Fruit fly (Drosophila melanogaster) whole organism, adult: ENCODE results near the gene RecQ5.

Experiments used
- CG11617 ChIP-seq: fragments of 200-800 bp; sonication (Bioruptor generic); optimal IDR thresholded peaks from 2 replicates; lab custom pipeline; 2017; ENCODE audit warnings: mild to moderate bottlenecking, missing biosample characterization, missing genetic modification reagents, missing genetic modification characterization
- CG12768 ChIP-seq: fragments of 200-800 bp; sonication (Bioruptor generic); optimal IDR thresholded peaks from 2 replicates; lab custom pipeline; 2017; ENCODE audit warnings: missing biosample characterization, missing genetic modification characterization, mild to moderate bottlenecking, moderate library complexity, missing genetic modification reagents
- CG14711 ChIP-seq: fragments of 200-800 bp; sonication (Bioruptor generic); optimal IDR thresholded peaks from 2 replicates; lab custom pipeline; 2018; ENCODE audit warnings: missing biosample characterization, mild to moderate bottlenecking, missing genetic modification characterization, moderate library complexity
- CG1620 ChIP-seq: fragments of 200-800 bp; sonication (Bioruptor generic); optimal IDR thresholded peaks from 2 replicates; lab custom pipeline; 2016; ENCODE audit warnings: missing biosample characterization, missing genetic modification characterization
- CG33017 ChIP-seq: fragments of 200-800 bp; sonication (Bioruptor generic); optimal IDR thresholded peaks from 2 replicates; lab custom pipeline; 2018; ENCODE audit warnings: missing biosample characterization, mild to moderate bottlenecking, missing genetic modification characterization, moderate library complexity
- CG5204 ChIP-seq: fragments of 200-800 bp; sonication (Bioruptor generic); optimal IDR thresholded peaks from 2 replicates; lab custom pipeline; 2016; ENCODE audit warnings: missing biosample characterization, missing genetic modification characterization
- CG7045 ChIP-seq: fragments of 200-800 bp; sonication (Bioruptor generic); optimal IDR thresholded peaks from 2 replicates; lab custom pipeline; 2017; ENCODE audit warnings: missing biosample characterization, mild to moderate bottlenecking, missing genetic modification characterization
- CG7101 ChIP-seq: fragments of 200-800 bp; sonication (Bioruptor generic); optimal IDR thresholded peaks from 2 replicates; lab custom pipeline; 2018; ENCODE audit warnings: missing biosample characterization, mild to moderate bottlenecking, missing genetic modification characterization, moderate library complexity
- Clk ChIP-seq: fragments of 200-800 bp; sonication (Bioruptor generic); optimal IDR thresholded peaks from 2 replicates; lab custom pipeline; 2017; ENCODE audit warnings: missing biosample characterization, missing genetic modification characterization
- Crg-1 ChIP-seq: fragments of 200-800 bp; sonication (Bioruptor generic); optimal IDR thresholded peaks from 2 replicates; lab custom pipeline; 2016; ENCODE audit warnings: missing biosample characterization, missing genetic modification characterization
- Hr96 ChIP-seq: fragments of 200-800 bp; sonication (Bioruptor generic); optimal IDR thresholded peaks from 2 replicates; lab custom pipeline; 2016; ENCODE audit warnings: missing biosample characterization, missing genetic modification characterization
- Mnt ChIP-seq: fragments of 200-800 bp; sonication (Bioruptor generic); optimal IDR thresholded peaks from 2 replicates; lab custom pipeline; 2016; ENCODE audit warnings: missing biosample characterization, mild to moderate bottlenecking, missing genetic modification characterization
- bab1 ChIP-seq: fragments of 200-800 bp; sonication (Bioruptor generic); optimal IDR thresholded peaks from 3 replicates; lab custom pipeline; 2019; ENCODE audit warnings: missing biosample characterization, mild to moderate bottlenecking, missing genetic modification characterization, moderate library complexity
- cic ChIP-seq: fragments of 200-800 bp; sonication (Bioruptor generic); optimal IDR thresholded peaks from 2 replicates; lab custom pipeline; 2017; ENCODE audit warnings: missing biosample characterization, mild to moderate bottlenecking, missing genetic modification characterization, moderate library complexity
- cnc ChIP-seq, 2 experiments: fragments of >200 bp; optimal IDR thresholded peaks; 2 replicates each; lab custom pipeline; 2017
- kay ChIP-seq: fragments of 200-800 bp; sonication (Bioruptor generic); peaks from one replicate; lab custom pipeline; 2016; ENCODE audit warnings: missing biosample characterization, missing genetic modification characterization, borderline replicate concordance
- ovo ChIP-seq: fragments of 200-800 bp; sonication (Bioruptor generic); optimal IDR thresholded peaks from 2 replicates; lab custom pipeline; 2016; ENCODE audit warnings: missing biosample characterization, missing genetic modification characterization
- pad ChIP-seq: fragments of 200-800 bp; sonication (Bioruptor generic); optimal IDR thresholded peaks from 3 replicates; lab custom pipeline; 2017; ENCODE audit warnings: missing biosample characterization, missing genetic modification characterization, mild to moderate bottlenecking, moderate library complexity, missing genetic modification reagents
- tj ChIP-seq: fragments of 200-800 bp; sonication (Bioruptor generic); optimal IDR thresholded peaks from 3 replicates; lab custom pipeline; 2017; ENCODE audit warnings: missing biosample characterization, mild to moderate bottlenecking, missing genetic modification characterization, moderate library complexity
- toe ChIP-seq: fragments of 200-800 bp; sonication (Bioruptor generic); optimal IDR thresholded peaks from 2 replicates; lab custom pipeline; 2016; ENCODE audit warnings: missing biosample characterization, missing genetic modification characterization

RecQ5 gene

dm6 chr3L:14607620-14608019 lies 24.3 kb downstream of the RecQ5 start:
- peak; percentile 12 for TF ChIP-seq toe
- peak; percentile 44 for TF ChIP-seq bab1 (GFP tag; lab: Kevin White, UChicago)
- TF ChIP-seq Clk (GFP tag; lab: Kevin White, UChicago), result no peak

- TF ChIP-seq cic (no peak), bab1 (GFP tag; lab: Kevin White, UChicago) (peak; percentile 59)
These were observed 26.6 kb downstream of the RecQ5 start for dm6 chr3L:14605291-14605690.

DNA sequence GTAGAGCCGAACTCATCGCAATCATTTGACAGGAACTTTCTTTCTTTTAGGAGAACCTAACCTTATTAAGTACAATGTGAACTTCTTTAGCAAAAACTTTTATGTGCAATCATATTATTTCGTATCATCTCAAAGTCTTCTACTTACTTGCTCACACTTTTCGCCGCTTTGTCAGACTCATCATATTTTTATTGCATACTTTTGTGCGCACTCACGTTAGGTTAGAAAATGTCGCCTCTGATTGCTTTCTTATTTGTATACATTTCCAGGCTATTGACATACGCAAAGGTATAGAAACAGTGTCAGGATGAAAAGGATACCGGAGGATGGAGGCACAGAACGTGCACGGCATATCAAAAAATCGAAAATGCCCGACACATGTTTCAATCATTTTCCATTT lies 28.7 kb downstream of the RecQ5 start:
- TF ChIP-seq CG7045 (GFP tag; lab: Kevin White, UChicago) (no peak), Clk (GFP tag; lab: Kevin White, UChicago) (no peak), CG14711 (tag; lab: Kevin White, UChicago) (no peak), ovo (GFP tag; lab: Kevin White, UChicago) (no peak), CG12768 (GFP tag; lab: Kevin White, UChicago) (no peak), kay (GFP tag; lab: Kevin White, UChicago) (peak; percentile 61), CG7101 (tag; lab: Kevin White, UChicago) (no peak)

DNA sequence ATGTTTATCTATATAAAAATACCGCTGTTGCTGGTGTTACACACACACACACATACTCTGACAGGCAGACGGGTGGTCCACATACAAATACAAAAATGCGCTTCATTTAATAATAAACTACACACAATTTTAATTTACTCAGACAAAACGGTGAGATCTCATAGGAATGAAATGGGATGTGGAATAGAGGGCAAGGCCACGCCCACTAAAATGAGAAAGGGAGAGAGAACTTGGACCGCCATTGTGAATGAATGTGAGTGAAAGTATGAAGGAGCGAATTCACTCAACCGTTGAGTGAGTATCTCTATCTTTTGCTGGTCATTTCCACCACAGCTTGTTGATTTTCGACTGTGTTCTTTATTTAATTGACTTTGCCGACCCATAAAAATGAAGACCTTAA lies 31.3 kb downstream of the RecQ5 start:
- no peak for TF ChIP-seq ovo (GFP tag; lab: Kevin White, UChicago)
- no peak for TF ChIP-seq cic
- TF ChIP-seq tj (GFP tag; lab: Kevin White, UChicago), result no peak
- no peak for TF ChIP-seq bab1 (GFP tag; lab: Kevin White, UChicago)
- no peak for TF ChIP-seq kay (GFP tag; lab: Kevin White, UChicago)
- TF ChIP-seq CG7045 (GFP tag; lab: Kevin White, UChicago), result no peak
- no peak for TF ChIP-seq CG1620 (GFP tag; lab: Kevin White, UChicago)
- no peak for TF ChIP-seq pad (GFP tag; lab: Kevin White, UChicago)
- TF ChIP-seq Clk (GFP tag; lab: Kevin White, UChicago), result no peak
- no peak for TF ChIP-seq CG7101 (tag; lab: Kevin White, UChicago)
- no peak for TF ChIP-seq Crg-1 (GFP tag; lab: Kevin White, UChicago)
- TF ChIP-seq CG33017 (tag; lab: Kevin White, UChicago), result no peak
- no peak for TF ChIP-seq Mnt (GFP tag; lab: Kevin White, UChicago)
- no peak for TF ChIP-seq CG14711 (tag; lab: Kevin White, UChicago)

DNA sequence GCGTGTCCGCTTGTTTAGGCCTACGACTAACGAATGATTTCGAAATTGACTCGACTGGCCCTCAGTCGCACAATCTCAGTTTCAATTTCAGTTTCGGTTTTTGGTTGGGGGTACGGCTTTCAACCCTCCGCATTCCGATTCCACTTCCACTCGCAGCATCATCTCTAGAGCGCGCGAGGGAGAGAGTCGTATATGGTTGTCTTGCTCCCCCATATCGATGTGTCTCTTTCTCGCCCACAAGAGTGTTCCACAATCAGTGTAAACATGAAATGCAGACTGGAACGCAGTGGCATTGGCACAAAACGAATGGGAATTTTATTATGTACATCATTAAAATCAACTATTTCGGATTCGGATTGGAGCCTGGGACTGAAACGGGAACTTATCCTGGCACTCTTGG lies 32.4 kb downstream of the RecQ5 start, which contains the start of gene HGTX:
Gene HGTX (minus strand): TSS at position 38 of the 400 bp plus-strand sequence.
- TF ChIP-seq pad (GFP tag; lab: Kevin White, UChicago) (peak; percentile 65), toe (no peak)

dm6 chr3L:14592166-14592565 lies 39.7 kb downstream of the RecQ5 start:
- TF ChIP-seq CG7045 (GFP tag; lab: Kevin White, UChicago), result no peak
- TF ChIP-seq tj (GFP tag; lab: Kevin White, UChicago), result no peak
- TF ChIP-seq CG11617 (GFP tag; lab: Kevin White, UChicago), result no peak
- no peak for TF ChIP-seq cic
- no peak for TF ChIP-seq Mnt (GFP tag; lab: Kevin White, UChicago)
- no peak for TF ChIP-seq cnc (optimal IDR thresholded peaks at IDR 0.05; lab: Kevin White, UChicago)
- TF ChIP-seq CG33017 (tag; lab: Kevin White, UChicago), result no peak
- no peak for TF ChIP-seq bab1 (GFP tag; lab: Kevin White, UChicago)
- TF ChIP-seq CG14711 (tag; lab: Kevin White, UChicago), result no peak
- TF ChIP-seq pad (GFP tag; lab: Kevin White, UChicago), result no peak
- no peak for TF ChIP-seq Crg-1 (GFP tag; lab: Kevin White, UChicago)
- no peak for TF ChIP-seq CG7101 (tag; lab: Kevin White, UChicago)
- no peak for TF ChIP-seq Hr96
- no peak for TF ChIP-seq CG12768 (GFP tag; lab: Kevin White, UChicago)
- no peak for TF ChIP-seq Clk (GFP tag; lab: Kevin White, UChicago)

DNA sequence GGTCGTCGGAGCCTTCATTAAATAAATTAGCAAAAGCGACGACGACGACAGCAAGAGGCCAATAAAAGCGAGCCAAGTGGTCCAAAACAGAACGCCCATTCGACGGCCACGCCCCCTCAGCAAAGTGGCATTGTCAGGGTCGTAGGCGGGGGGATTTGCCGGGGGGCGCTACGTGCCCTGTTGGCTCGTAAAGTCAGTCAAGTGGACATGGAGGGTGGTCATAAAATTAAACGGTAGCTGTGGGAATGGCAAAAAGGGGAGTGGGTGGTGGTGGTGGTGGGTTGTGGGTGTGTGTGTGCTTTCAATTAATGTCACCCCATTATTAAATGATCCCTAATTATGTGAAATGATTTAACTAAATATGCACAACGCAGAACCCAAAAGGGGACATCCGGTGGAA lies 40.9 kb downstream of the RecQ5 start:
- TF ChIP-seq CG1620 (GFP tag; lab: Kevin White, UChicago), result no peak
- TF ChIP-seq Mnt (GFP tag; lab: Kevin White, UChicago), result no peak
- TF ChIP-seq toe, result no peak
- TF ChIP-seq CG12768 (GFP tag; lab: Kevin White, UChicago), result no peak
- TF ChIP-seq CG14711 (tag; lab: Kevin White, UChicago), result no peak

DNA sequence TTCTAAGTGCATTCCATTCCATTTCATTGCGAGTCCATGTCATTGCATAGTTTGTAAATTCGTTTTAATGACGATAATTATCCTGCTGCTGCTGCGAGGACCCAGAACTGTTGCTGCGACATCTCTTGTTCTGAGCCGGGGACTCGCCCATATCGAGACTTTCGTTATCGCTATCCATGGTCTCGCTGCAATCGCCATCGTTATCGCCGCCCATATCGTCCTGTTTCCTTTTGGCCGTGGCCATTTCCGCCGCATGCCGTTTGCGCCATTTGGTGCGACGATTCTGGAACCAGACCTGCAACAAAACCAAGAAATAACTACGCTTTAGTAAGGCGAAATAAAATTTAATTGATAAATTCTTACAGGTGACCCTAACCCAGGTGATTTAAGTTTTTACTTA lies 48.1 kb downstream of the RecQ5 start:
- TF ChIP-seq cic (no peak), tj (GFP tag; lab: Kevin White, UChicago) (no peak), Crg-1 (GFP tag; lab: Kevin White, UChicago) (no peak), toe (no peak), Mnt (GFP tag; lab: Kevin White, UChicago) (no peak), CG14711 (tag; lab: Kevin White, UChicago) (no peak), cnc (optimal IDR thresholded peaks at IDR 0.05; lab: Kevin White, UChicago) (no peak), CG7045 (GFP tag; lab: Kevin White, UChicago) (no peak), ovo (GFP tag; lab: Kevin White, UChicago) (no peak), bab1 (GFP tag; lab: Kevin White, UChicago) (no peak), CG12768 (GFP tag; lab: Kevin White, UChicago) (no peak), Clk (GFP tag; lab: Kevin White, UChicago) (no peak), CG33017 (tag; lab: Kevin White, UChicago) (no peak), kay (GFP tag; lab: Kevin White, UChicago) (no peak), Hr96 (no peak), pad (GFP tag; lab: Kevin White, UChicago) (no peak), CG5204 (GFP tag; lab: Kevin White, UChicago) (no peak)
